Fruit fly (Drosophila melanogaster) whole organism, embryonic: ENCODE results near the gene Teh2.

Experiments used
- Adf1 ChIP-seq: fragments of 200-800 bp; sonication (Bioruptor generic); IDR thresholded peaks from 2 replicates; pipeline ENCODE4 v1.3.6; 2022; ENCODE audit warnings: missing biosample characterization, missing genetic modification characterization
- Aef1 ChIP-seq: fragments of 200-800 bp; sonication (Bioruptor generic); IDR thresholded peaks from 3 replicates; pipeline ENCODE4 v1.3.6; 2022; ENCODE audit warnings: missing biosample characterization, missing genetic modification characterization
- CG1024 ChIP-seq: fragments of 200-800 bp; sonication (Bioruptor generic); IDR thresholded peaks from 2 replicates; pipeline ENCODE4 v1.3.6; 2022; ENCODE audit warnings: missing biosample characterization, missing genetic modification characterization
- CG10543 ChIP-seq: fragments of 200-800 bp; sonication (Bioruptor generic); optimal IDR thresholded peaks from 3 replicates; lab custom pipeline; 2017; ENCODE audit warnings: missing biosample characterization, mild to moderate bottlenecking, missing genetic modification characterization, moderate library complexity
- CG12299 ChIP-seq: fragments of 200-800 bp; sonication (Bioruptor generic); optimal IDR thresholded peaks from 2 replicates; lab custom pipeline; 2018; ENCODE audit warnings: missing biosample characterization, mild to moderate bottlenecking, missing genetic modification characterization
- CG13624 ChIP-seq: fragments of 200-800 bp; sonication (Bioruptor generic); optimal IDR thresholded peaks from 2 replicates; lab custom pipeline; 2016; ENCODE audit warnings: missing biosample characterization, missing genetic modification characterization
- CG14014 ChIP-seq: fragments of 200-800 bp; sonication (Bioruptor generic); IDR thresholded peaks from 2 replicates; pipeline ENCODE4 v1.3.6; 2022; ENCODE audit warnings: missing biosample characterization, missing genetic modification characterization
- CG15011 ChIP-seq: fragments of 200-800 bp; sonication (Bioruptor generic); optimal IDR thresholded peaks from 3 replicates; lab custom pipeline; 2018; ENCODE audit warnings: missing biosample characterization, mild to moderate bottlenecking, missing genetic modification characterization
- CG17186 ChIP-seq: fragments of 200-800 bp; sonication (Bioruptor generic); optimal IDR thresholded peaks from 3 replicates; lab custom pipeline; 2017; ENCODE audit warnings: missing biosample characterization, missing genetic modification reagents, missing genetic modification characterization
- CG31224 ChIP-seq: fragments of 200-800 bp; sonication (Bioruptor generic); IDR thresholded peaks from 2 replicates; pipeline ENCODE4 v1.3.6; 2022; ENCODE audit warnings: missing biosample characterization, missing genetic modification characterization
- CG31365 ChIP-seq: fragments of 200-800 bp; sonication (Bioruptor generic); optimal IDR thresholded peaks from 2 replicates; lab custom pipeline; 2018; ENCODE audit warnings: missing biosample characterization, mild to moderate bottlenecking, missing genetic modification characterization
- CG33557 ChIP-seq: fragments of 200-800 bp; sonication (Bioruptor generic); optimal IDR thresholded peaks from 2 replicates; lab custom pipeline; 2019; ENCODE audit warnings: missing biosample characterization, mild to moderate bottlenecking, missing genetic modification characterization, moderate library complexity
- CG6254 ChIP-seq: fragments of 200-800 bp; sonication (Bioruptor generic); optimal IDR thresholded peaks from 3 replicates; lab custom pipeline; 2017; ENCODE audit warnings: mild to moderate bottlenecking, missing biosample characterization, missing genetic modification reagents, missing genetic modification characterization
- CG6813 ChIP-seq: fragments of 200-800 bp; sonication (Bioruptor generic); optimal IDR thresholded peaks from 2 replicates; lab custom pipeline; 2017; ENCODE audit warnings: missing biosample characterization, missing genetic modification characterization, mild to moderate bottlenecking, moderate library complexity, missing genetic modification reagents
- CG7963 ChIP-seq: fragments of 200-800 bp; sonication (Bioruptor generic); IDR thresholded peaks from 3 replicates; pipeline ENCODE4 v1.3.6; 2022; ENCODE audit warnings: missing biosample characterization, missing genetic modification characterization; ENCODE audit not compliant: partially characterized antibody
- CG8290 ChIP-seq, 3 experiments: fragments of 200-800 bp; sonication (Bioruptor generic); optimal IDR thresholded peaks; 2 replicates each; lab custom pipeline; 2016 to 2019; ENCODE audit warnings: missing biosample characterization in 3 of 3, missing genetic modification characterization in 3 of 3, mild to moderate bottlenecking in 2 of 3, moderate library complexity in 1 of 3
- CG8478 ChIP-seq: fragments of >200 bp; optimal IDR thresholded peaks from 2 replicates; lab custom pipeline; 2018
- CG9727 ChIP-seq: fragments of 200-800 bp; sonication (Bioruptor generic); optimal IDR thresholded peaks from 3 replicates; lab custom pipeline; 2017; ENCODE audit warnings: missing biosample characterization, mild to moderate bottlenecking, missing genetic modification characterization
- D ChIP-seq, 2 experiments: fragments of 200-800 bp in 1 of 2; fragments of >200 bp in 1 of 2; sonication (Bioruptor generic) in 1 of 2; optimal IDR thresholded peaks; 2 replicates in 1 of 2; 3 replicates in 1 of 2; lab custom pipeline; 2017; ENCODE audit warnings: mild to moderate bottlenecking in 1 of 2, missing biosample characterization in 1 of 2, missing genetic modification characterization in 1 of 2, missing genetic modification reagents in 1 of 2
- Deaf1 ChIP-seq: fragments of 200-800 bp; optimal IDR thresholded peaks from 3 replicates; lab custom pipeline; 2019; ENCODE audit warnings: missing biosample characterization, mild to moderate bottlenecking, missing genetic modification characterization, moderate library complexity
- HLHmδ ChIP-seq: fragments of 200-800 bp; sonication (Bioruptor generic); optimal IDR thresholded peaks from 2 replicates; lab custom pipeline; 2018; ENCODE audit warnings: missing biosample characterization, mild to moderate bottlenecking, missing genetic modification characterization, moderate library complexity
- Hmx ChIP-seq: fragments of 200-800 bp; sonication (Bioruptor generic); optimal IDR thresholded peaks from 2 replicates; lab custom pipeline; 2016; ENCODE audit warnings: missing biosample characterization, missing genetic modification characterization
- Med ChIP-seq: fragments of 200-800 bp; sonication (Bioruptor generic); peaks from one replicate; lab custom pipeline; 2016; ENCODE audit warnings: missing biosample characterization, missing genetic modification characterization, mild to moderate bottlenecking, inconsistent platforms, moderate library complexity
- Neu2 ChIP-seq: fragments of 200-800 bp; sonication (Bioruptor generic); optimal IDR thresholded peaks from 3 replicates; lab custom pipeline; 2016; ENCODE audit warnings: missing biosample characterization, missing genetic modification characterization, borderline replicate concordance
- Nf-YA ChIP-seq: fragments of 200-800 bp; sonication (Bioruptor generic); IDR thresholded peaks from 2 replicates; pipeline ENCODE4 v1.3.6; 2022; ENCODE audit warnings: missing biosample characterization, missing genetic modification characterization
- Nf-YB ChIP-seq: fragments of 200-800 bp; sonication (Bioruptor generic); optimal IDR thresholded peaks from 3 replicates; lab custom pipeline; 2019; ENCODE audit warnings: missing biosample characterization, mild to moderate bottlenecking, missing genetic modification characterization, moderate library complexity
- Nf-YC ChIP-seq: fragments of 200-800 bp; optimal IDR thresholded peaks from 3 replicates; lab custom pipeline; 2019; ENCODE audit warnings: missing biosample characterization, mild to moderate bottlenecking, missing genetic modification characterization, moderate library complexity
- NfI ChIP-seq: fragments of 200-800 bp; sonication (Bioruptor generic); optimal IDR thresholded peaks from 3 replicates; lab custom pipeline; 2018; ENCODE audit warnings: missing biosample characterization, mild to moderate bottlenecking, missing genetic modification characterization, moderate library complexity
- Scr ChIP-seq: fragments of 200-800 bp; sonication (Bioruptor generic); IDR thresholded peaks from 2 replicates; pipeline ENCODE4 v1.3.6; 2022; ENCODE audit warnings: missing biosample characterization, missing genetic modification characterization; ENCODE audit not compliant: partially characterized antibody
- Sin3A ChIP-seq: fragments of >200 bp; optimal IDR thresholded peaks from 2 replicates; lab custom pipeline; 2018
- Sry-δ ChIP-seq: fragments of 200-800 bp; sonication (Bioruptor generic); optimal IDR thresholded peaks from 2 replicates; lab custom pipeline; 2016; ENCODE audit warnings: missing biosample characterization, missing genetic modification characterization
- Trl ChIP-seq, 3 experiments: fragments of >200 bp in 2 of 3; fragments of 200-800 bp in 1 of 3; sonication (Bioruptor generic) in 1 of 3; optimal IDR thresholded peaks; 2 replicates in 1 of 3; 3 replicates in 2 of 3; lab custom pipeline; 2016 to 2017; ENCODE audit warnings: missing biosample characterization in 1 of 3, missing genetic modification characterization in 1 of 3
- Xrp1 ChIP-seq: fragments of 200-800 bp; sonication (Bioruptor generic); IDR thresholded peaks from 2 replicates; pipeline ENCODE4 v1.3.6; 2022; ENCODE audit warnings: missing biosample characterization, missing genetic modification characterization
- abd-A ChIP-seq: fragments of 200-800 bp; sonication (Bioruptor generic); optimal IDR thresholded peaks from 3 replicates; lab custom pipeline; 2019; ENCODE audit warnings: missing biosample characterization, mild to moderate bottlenecking, missing genetic modification characterization, moderate library complexity
- cg ChIP-seq: fragments of 200-800 bp; sonication (Bioruptor generic); optimal IDR thresholded peaks from 3 replicates; lab custom pipeline; 2019; ENCODE audit warnings: missing biosample characterization, mild to moderate bottlenecking, missing genetic modification characterization, moderate library complexity
- chinmo ChIP-seq: fragments of 200-800 bp; sonication (Bioruptor generic); IDR thresholded peaks from 4 replicates; pipeline ENCODE4 v1.3.6; 2022; ENCODE audit warnings: missing biosample characterization, missing genetic modification characterization; ENCODE audit not compliant: partially characterized antibody
- crol ChIP-seq: fragments of 200-800 bp; sonication (Bioruptor generic); IDR thresholded peaks from 2 replicates; pipeline ENCODE4 v1.3.6; 2022; ENCODE audit warnings: missing biosample characterization, missing genetic modification characterization
- fru ChIP-seq: fragments of >200 bp; optimal IDR thresholded peaks from 2 replicates; lab custom pipeline; 2017
- kah ChIP-seq: fragments of 200-800 bp; sonication (Bioruptor generic); optimal IDR thresholded peaks from 2 replicates; lab custom pipeline; 2018; ENCODE audit warnings: missing biosample characterization, mild to moderate bottlenecking, missing genetic modification characterization
- kni ChIP-seq: fragments of 200-800 bp; sonication (Bioruptor generic); optimal IDR thresholded peaks from 3 replicates; lab custom pipeline; 2017; ENCODE audit warnings: mild to moderate bottlenecking, missing biosample characterization, missing genetic modification reagents, missing genetic modification characterization
- onecut ChIP-seq: fragments of 200-800 bp; sonication (Bioruptor generic); IDR thresholded peaks from 2 replicates; pipeline ENCODE4 v1.3.6; 2022; ENCODE audit warnings: missing biosample characterization, missing genetic modification characterization
- sd ChIP-seq: fragments of 200-800 bp; sonication (Bioruptor generic); optimal IDR thresholded peaks from 3 replicates; lab custom pipeline; 2018; ENCODE audit warnings: missing biosample characterization, mild to moderate bottlenecking, missing genetic modification characterization, moderate library complexity
- tna ChIP-seq: fragments of 200-800 bp; sonication (Bioruptor generic); IDR thresholded peaks from 2 replicates; pipeline ENCODE4 v1.3.6; 2022; ENCODE audit warnings: missing biosample characterization, missing genetic modification characterization; ENCODE audit not compliant: partially characterized antibody
- trem ChIP-seq: fragments of 200-800 bp; optimal IDR thresholded peaks from 3 replicates; lab custom pipeline; 2019; ENCODE audit warnings: missing biosample characterization, mild to moderate bottlenecking, missing genetic modification characterization, moderate library complexity
- vvl ChIP-seq: fragments of 200-800 bp; sonication (Bioruptor generic); IDR thresholded peaks from 2 replicates; pipeline ENCODE4 v1.3.6; 2022; ENCODE audit warnings: missing biosample characterization, missing genetic modification characterization
- z ChIP-seq: fragments of 200-800 bp; sonication (Bioruptor generic); IDR thresholded peaks from 3 replicates; pipeline ENCODE4 v1.3.6; 2022; ENCODE audit warnings: missing biosample characterization, missing genetic modification characterization

The Teh2 gene

DNA sequence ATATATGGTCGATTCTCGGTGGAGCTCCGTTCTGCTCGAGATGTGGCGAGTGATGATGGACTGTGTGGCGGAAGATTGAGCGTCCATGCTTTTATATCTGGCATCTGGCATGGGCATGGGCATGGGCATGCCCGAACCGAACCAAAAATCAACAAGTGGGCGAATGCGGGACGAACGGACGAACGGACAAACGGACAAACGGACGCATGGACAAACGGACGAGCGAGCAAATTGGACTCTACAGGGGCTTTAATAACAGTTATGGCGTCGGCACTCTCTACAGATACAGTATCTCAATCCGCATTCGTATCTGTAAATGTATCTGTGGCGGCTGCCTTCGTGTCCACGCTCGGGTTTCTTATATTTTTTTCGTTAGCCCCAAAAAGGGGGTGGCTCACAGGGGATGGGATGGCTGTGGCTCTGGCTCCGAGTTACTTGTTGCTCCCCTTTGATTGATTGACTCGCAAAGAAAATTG, 48.3 kb upstream of the Teh2 start, which contains the start of gene ImpL2 (continued):
- TF ChIP-seq CG6813 (GFP tag; lab: Kevin White, UChicago) (no peak), CG14014 (GFP tag; lab: Robert Waterston, UW) (no peak), CG31224 (no peak), Aef1 (no peak)

DNA sequence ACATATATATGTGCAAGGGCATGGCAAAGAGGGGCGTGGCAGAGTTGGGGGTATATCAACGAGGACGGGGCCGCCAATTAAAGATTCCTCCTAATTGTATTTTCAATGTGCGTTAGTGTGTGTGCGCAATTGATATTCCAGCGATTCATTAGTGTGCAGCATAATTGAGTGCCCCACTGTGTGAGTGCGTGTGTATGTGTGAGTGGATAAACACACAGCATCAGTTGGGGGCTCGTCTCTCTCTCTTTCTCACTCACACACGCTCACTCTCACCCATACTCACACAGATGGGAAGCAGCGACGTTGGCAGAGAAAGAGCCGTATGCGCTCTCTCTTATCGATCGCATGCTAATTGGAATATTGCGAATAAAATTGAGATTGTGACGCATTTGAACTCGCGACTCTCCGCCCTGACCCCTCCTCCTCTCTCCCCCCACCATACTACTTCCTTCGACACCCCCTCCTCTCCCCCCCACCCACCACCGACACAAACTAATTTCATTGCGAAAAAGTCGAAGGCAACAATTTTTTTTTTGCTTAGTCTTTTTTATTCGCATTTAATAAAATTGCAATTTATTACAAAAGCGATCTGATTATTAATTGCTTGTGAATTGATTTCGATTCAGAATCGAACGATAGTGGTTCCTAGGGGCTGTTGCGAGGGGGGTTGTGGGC, 45.9 kb upstream of the Teh2 start:
- TF ChIP-seq CG10543 (GFP tag; lab: Kevin White, UChicago) = peak; percentile 8
- TF ChIP-seq CG8290 (GFP tag; optimal IDR thresholded peaks at IDR 0.05; lab: Kevin White, UChicago) = no peak
- peak in 1 of 2 experiments; percentile 10 for TF ChIP-seq CG8290 (tag; optimal IDR thresholded peaks at IDR 0.05; lab: Kevin White, UChicago)
- TF ChIP-seq CG15011 = no peak
- TF ChIP-seq kni = peak; percentile 19
- TF ChIP-seq vvl = peak; percentile 57
- TF ChIP-seq D (optimal IDR thresholded peaks at IDR 0.05; lab: Kevin White, UChicago) = peak; percentile 43
- no peak for TF ChIP-seq D (GFP tag; optimal IDR thresholded peaks at IDR 0.05; lab: Kevin White, UChicago)
- peak; percentile 36 for TF ChIP-seq HLHmδ (GFP tag; lab: Kevin White, UChicago)
- TF ChIP-seq crol (GFP tag; lab: Robert Waterston, UW) = peak; percentile 30; the same call in 1 of the 2 replicates
- TF ChIP-seq Nf-YC (tag; lab: Kevin White, UChicago) = peak; percentile 45
- no peak for TF ChIP-seq Deaf1 (tag; lab: Kevin White, UChicago)
- TF ChIP-seq z = peak; percentile 89
- TF ChIP-seq Nf-YA = no peak
- TF ChIP-seq Adf1 (GFP tag; lab: Robert Waterston, UW) = peak; percentile 58
- peak; percentile 61 for TF ChIP-seq Nf-YB
- 0 out of 3 replicates have a peak, but pooled peaks have one; percentile 18 for TF ChIP-seq CG7963 (GFP tag; lab: Robert Waterston, UW)
- peak; percentile 30; the same call in 1 of the 2 replicates for TF ChIP-seq tna (GFP tag; lab: Robert Waterston, UW)
- TF ChIP-seq Trl (optimal IDR thresholded peaks at IDR 0.05; lab: Kevin White, UChicago) = peak; percentile 54 to 69
- no peak for TF ChIP-seq Trl (GFP tag; optimal IDR thresholded peaks at IDR 0.05; lab: Kevin White, UChicago)
- no peak for TF ChIP-seq NfI (GFP tag; lab: Kevin White, UChicago)
- TF ChIP-seq onecut (GFP tag; lab: Robert Waterston, UW) = peak; percentile 65
- TF ChIP-seq Xrp1 = no peak
- peak; percentile 94 for TF ChIP-seq cg
- peak; percentile 92 for TF ChIP-seq CG8478
- peak; percentile 28 for TF ChIP-seq abd-A (tag; lab: Kevin White, UChicago)
- TF ChIP-seq chinmo (GFP tag; lab: Robert Waterston, UW) = peak; percentile 83; the same call in 1 of the 4 replicates
- TF ChIP-seq Med (GFP tag; lab: Kevin White, UChicago) = peak; percentile 54
- TF ChIP-seq sd (tag; lab: Kevin White, UChicago) = no peak

DNA sequence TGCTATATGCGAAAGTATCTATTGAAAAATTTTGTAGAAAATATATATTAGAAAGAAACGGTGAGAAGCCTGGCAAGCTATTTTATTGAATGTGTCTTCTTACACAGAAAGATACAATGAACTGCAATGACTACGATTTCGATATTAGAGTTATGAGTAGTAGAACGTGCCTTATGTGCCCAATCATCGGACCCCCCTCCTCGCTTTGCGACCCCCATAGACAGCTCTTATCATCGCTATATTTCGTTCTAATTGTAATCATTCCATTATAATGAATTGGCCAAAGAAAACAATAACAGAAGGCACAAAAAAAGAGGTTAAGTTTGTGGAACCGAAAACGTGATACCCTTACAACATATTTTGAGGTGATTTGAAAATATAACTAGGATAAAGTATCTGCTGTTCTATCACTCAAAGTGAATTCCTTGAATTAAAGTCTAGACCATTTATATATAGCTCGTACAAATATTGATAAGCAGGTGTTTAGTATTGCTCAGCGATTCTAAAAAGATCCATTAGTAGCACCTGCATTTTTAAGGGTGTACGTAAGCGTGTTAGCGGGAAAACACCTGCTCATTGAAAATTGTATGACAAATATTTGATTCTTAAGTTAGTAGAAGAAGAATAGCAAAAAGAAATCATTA, 45.0 kb upstream of the Teh2 start:
- TF ChIP-seq CG13624 (GFP tag; lab: Kevin White, UChicago) (no peak), CG9727 (GFP tag; lab: Kevin White, UChicago) (peak; percentile 33), CG12299 (tag; lab: Kevin White, UChicago) (no peak), CG6254 (no peak), CG17186 (GFP tag; lab: Kevin White, UChicago) (no peak), fru (lab: Kevin White, UChicago) (no peak), Hmx (GFP tag; lab: Kevin White, UChicago) (no peak), trem (tag; lab: Kevin White, UChicago) (no peak), Nf-YB (no peak), CG33557 (GFP tag; lab: Kevin White, UChicago) (no peak), kah (GFP tag; lab: Kevin White, UChicago) (no peak), CG31365 (tag; lab: Kevin White, UChicago) (no peak), Sin3A (lab: Kevin White, UChicago) (no peak), CG1024 (GFP tag; lab: Robert Waterston, UW) (no peak), Scr (GFP tag; lab: Robert Waterston, UW) (no peak), Neu2 (no peak), Sry-δ (GFP tag; lab: Kevin White, UChicago) (no peak)
